Worm (Caenorhabditis elegans) whole organism, L4 larva: ENCODE data around the gene ZK1320.5.

ENCODE experiments used
- R02D3.7 ChIP-seq: fragments of 150-350 bp; sonication (generic microtip); optimal IDR thresholded peaks from 3 replicates; lab custom pipeline; 2014; ENCODE audit warnings: missing biosample characterization, missing genetic modification characterization
- Y105C5A.15 ChIP-seq: fragments of 200-800 bp; sonication (Bioruptor generic); IDR thresholded peaks from 2 replicates; pipeline ENCODE4 v1.3.6; 2022; ENCODE audit warnings: missing genetic modification characterization, missing compliant biosample characterization
- Y48G9A.11 ChIP-seq: fragments of 200-800 bp; sonication (Bioruptor generic); IDR thresholded peaks from 2 replicates; pipeline ENCODE4 v1.3.6; 2022; ENCODE audit warnings: missing genetic modification reagents, missing genetic modification characterization, missing compliant biosample characterization
- aha-1 ChIP-seq: fragments of 150-350 bp; peaks from one replicate; lab custom pipeline; 2014; ENCODE audit warnings: missing biosample characterization, missing genetic modification characterization
- aly-2 ChIP-seq: sonication (generic microtip); optimal IDR thresholded peaks from 2 replicates; lab custom pipeline; 2018; ENCODE audit warnings: missing biosample characterization, missing genetic modification characterization
- ama-1 ChIP-seq: fragments of 150-350 bp; optimal IDR thresholded peaks from 2 replicates; lab custom pipeline; 2014; ENCODE audit warnings: inconsistent platforms, mixed read lengths
- arid-1 ChIP-seq: fragments of 200-800 bp; sonication (Bioruptor generic); conservative IDR thresholded peaks from 2 replicates; pipeline ENCODE4 v1.3.6; 2022; ENCODE audit warnings: missing genetic modification reagents, missing genetic modification characterization, missing compliant biosample characterization
- attf-4 ChIP-seq: sonication (generic microtip); optimal IDR thresholded peaks from 3 replicates; lab custom pipeline; 2017; ENCODE audit warnings: missing biosample characterization, missing genetic modification characterization
- ceh-20 ChIP-seq: fragments of 200-800 bp; sonication (Bioruptor generic); IDR thresholded peaks from 2 replicates; pipeline ENCODE4 v1.3.6; 2022; ENCODE audit warnings: missing genetic modification reagents, missing genetic modification characterization, missing compliant biosample characterization
- ceh-32 ChIP-seq: sonication (generic microtip); optimal IDR thresholded peaks from 2 replicates; lab custom pipeline; 2016; ENCODE audit warnings: mild to moderate bottlenecking, missing genetic modification characterization, missing compliant biosample characterization; ENCODE audit not compliant: poor library complexity
- ceh-44 ChIP-seq: fragments of 200-800 bp; sonication (Bioruptor generic); IDR thresholded peaks from 2 replicates; pipeline ENCODE4 v1.3.6; 2022; ENCODE audit warnings: missing genetic modification reagents, missing genetic modification characterization, missing compliant biosample characterization
- ceh-62 ChIP-seq: sonication (generic microtip); optimal IDR thresholded peaks from 2 replicates; lab custom pipeline; 2017; ENCODE audit warnings: missing biosample characterization, missing genetic modification characterization
- daf-16 ChIP-seq, 3 experiments: sonication (generic microtip); optimal IDR thresholded peaks; 2 replicates each; lab custom pipeline; 2016 to 2017; ENCODE audit warnings: missing genetic modification characterization in 3 of 3, missing genetic modification reagents in 3 of 3, mild to moderate bottlenecking in 2 of 3, missing compliant biosample characterization in 2 of 3, missing biosample characterization in 1 of 3, moderate library complexity in 1 of 3
- daf-19 ChIP-seq: fragments of 200-800 bp; sonication (Bioruptor generic); conservative IDR thresholded peaks from 2 replicates; pipeline ENCODE4 v1.3.6; 2022; ENCODE audit warnings: missing genetic modification characterization, missing compliant biosample characterization
- dmd-6 ChIP-seq: fragments of 200-800 bp; sonication (Bioruptor generic); IDR thresholded peaks from 2 replicates; pipeline ENCODE4 v1.3.6; 2022; ENCODE audit warnings: missing genetic modification reagents, missing genetic modification characterization, missing compliant biosample characterization
- dpl-1 ChIP-seq: fragments of 150-350 bp; optimal IDR thresholded peaks from 2 replicates; lab custom pipeline; 2014; ENCODE audit warnings: missing biosample characterization, missing genetic modification reagents, missing genetic modification characterization
- egl-43 ChIP-seq: fragments of 200-800 bp; sonication (Bioruptor generic); IDR thresholded peaks from 2 replicates; pipeline ENCODE4 v1.3.6; 2022; ENCODE audit warnings: missing genetic modification reagents, missing genetic modification characterization, missing compliant biosample characterization
- fkh-10 ChIP-seq: fragments of 150-350 bp; optimal IDR thresholded peaks from 2 replicates; lab custom pipeline; 2014; ENCODE audit warnings: missing biosample characterization, missing genetic modification reagents, missing genetic modification characterization
- hlh-30 ChIP-seq: sonication (generic microtip); optimal IDR thresholded peaks from 2 replicates; lab custom pipeline; 2017; ENCODE audit warnings: antibody characterized with exemption, mild to moderate bottlenecking, missing genetic modification characterization, missing compliant biosample characterization; ENCODE audit not compliant: insufficient read depth
- hmg-1.1 ChIP-seq: fragments of 200-800 bp; sonication (Bioruptor generic); IDR thresholded peaks from 2 replicates; pipeline ENCODE4 v1.3.6; 2022; ENCODE audit warnings: missing genetic modification reagents, missing genetic modification characterization, missing compliant biosample characterization
- lim-7 ChIP-seq: fragments of 200-800 bp; sonication (Bioruptor generic); IDR thresholded peaks from 2 replicates; pipeline ENCODE4 v1.3.6; 2022; ENCODE audit warnings: missing genetic modification characterization, missing compliant biosample characterization
- lin-38 ChIP-seq: fragments of 200-800 bp; sonication (Bioruptor generic); IDR thresholded peaks from 2 replicates; pipeline ENCODE4 v1.3.6; 2022; ENCODE audit warnings: missing genetic modification reagents, missing genetic modification characterization, missing compliant biosample characterization
- lsy-2 ChIP-seq, 2 experiments: fragments of 150-350 bp in 1 of 2; sonication (generic microtip) in 1 of 2; optimal IDR thresholded peaks; 2 replicates each; lab custom pipeline; 2014 to 2017; ENCODE audit warnings: missing biosample characterization in 2 of 2, missing genetic modification characterization in 2 of 2
- madf-5 ChIP-seq, 2 experiments: fragments of 200-800 bp; sonication (Bioruptor generic); IDR thresholded peaks; 2 replicates each; pipeline ENCODE4 v1.3.6; 2022; ENCODE audit warnings: missing compliant biosample characterization in 2 of 2, missing genetic modification characterization in 2 of 2
- madf-9 ChIP-seq: fragments of 200-800 bp; sonication (Bioruptor generic); conservative IDR thresholded peaks from 2 replicates; pipeline ENCODE4 v1.3.6; 2022; ENCODE audit warnings: missing genetic modification reagents, missing genetic modification characterization, missing compliant biosample characterization
- mdl-1 ChIP-seq, 2 experiments: fragments of 150-350 bp in 1 of 2; sonication (generic microtip) in 1 of 2; optimal IDR thresholded peaks; 2 replicates each; lab custom pipeline; 2014 to 2017; ENCODE audit warnings: missing biosample characterization in 2 of 2, missing genetic modification characterization in 2 of 2
- mep-1 ChIP-seq: fragments of 150-350 bp; sonication (generic microtip); optimal IDR thresholded peaks from 3 replicates; lab custom pipeline; 2014; ENCODE audit warnings: missing biosample characterization, missing genetic modification characterization
- mes-2 ChIP-seq: sonication (generic microtip); optimal IDR thresholded peaks from 2 replicates; lab custom pipeline; 2016; ENCODE audit warnings: missing genotype, mild to moderate bottlenecking, missing genetic modification characterization, missing compliant biosample characterization; ENCODE audit not compliant: poor library complexity, severe bottlenecking
- nhr-102 ChIP-seq: sonication (generic microtip); optimal IDR thresholded peaks from 2 replicates; lab custom pipeline; 2016; ENCODE audit warnings: mild to moderate bottlenecking, missing genetic modification characterization, moderate library complexity, missing compliant biosample characterization
- nhr-11 ChIP-seq: fragments of 150-350 bp; optimal IDR thresholded peaks from 2 replicates; lab custom pipeline; 2014; ENCODE audit warnings: missing biosample characterization, missing genetic modification characterization
- nhr-237 ChIP-seq: sonication (generic microtip); optimal IDR thresholded peaks from 2 replicates; lab custom pipeline; 2017; ENCODE audit warnings: missing biosample characterization, missing genetic modification characterization
- nhr-28 ChIP-seq: fragments of 150-350 bp; optimal IDR thresholded peaks from 2 replicates; lab custom pipeline; 2014; ENCODE audit warnings: missing biosample characterization, missing genetic modification characterization
- pha-4 ChIP-seq, 2 experiments: fragments of 150-350 bp in 1 of 2; fragments of 200-800 bp in 1 of 2; sonication (Bioruptor generic) in 1 of 2; IDR thresholded peaks in 1 of 2; optimal IDR thresholded peaks in 1 of 2; 2 replicates each; pipeline versions ENCODE4 v1.3.6 to Lab custom; 2014 to 2022; ENCODE audit warnings: missing genetic modification characterization in 2 of 2, missing genetic modification reagents in 2 of 2, missing biosample characterization in 1 of 2, missing compliant biosample characterization in 1 of 2
- rbr-2 ChIP-seq: sonication (generic microtip); optimal IDR thresholded peaks from 2 replicates; lab custom pipeline; 2016; ENCODE audit warnings: missing genotype, missing genetic modification characterization, missing compliant biosample characterization
- saeg-2 ChIP-seq: fragments of 200-800 bp; sonication (Bioruptor generic); IDR thresholded peaks from 2 replicates; pipeline ENCODE4 v1.3.6; 2022; ENCODE audit warnings: missing genetic modification reagents, missing genetic modification characterization, missing compliant biosample characterization
- snpc-4 ChIP-seq: fragments of 150-350 bp; optimal IDR thresholded peaks from 2 replicates; lab custom pipeline; 2014; ENCODE audit warnings: missing biosample characterization, missing genetic modification characterization
- unc-130 ChIP-seq: sonication (generic microtip); optimal IDR thresholded peaks from 2 replicates; lab custom pipeline; 2016; ENCODE audit warnings: missing genetic modification reagents, missing genetic modification characterization, missing compliant biosample characterization
- vab-7 ChIP-seq: fragments of 200-800 bp; sonication (Bioruptor generic); IDR thresholded peaks from 2 replicates; pipeline ENCODE4 v1.3.6; 2022; ENCODE audit warnings: missing genetic modification reagents, missing genetic modification characterization, missing compliant biosample characterization
- zfp-3 ChIP-seq: fragments of 200-800 bp; sonication (Bioruptor generic); conservative IDR thresholded peaks from 2 replicates; pipeline ENCODE4 v1.3.6; 2022; ENCODE audit warnings: missing genetic modification reagents, missing genetic modification characterization, missing compliant biosample characterization
- zip-11 ChIP-seq: fragments of 200-800 bp; sonication (Bioruptor generic); IDR thresholded peaks from 2 replicates; pipeline ENCODE4 v1.3.6; 2022; ENCODE audit warnings: missing genetic modification characterization, missing compliant biosample characterization
- ztf-7 ChIP-seq: fragments of 150-350 bp; optimal IDR thresholded peaks from 2 replicates; lab custom pipeline; 2014; ENCODE audit warnings: missing biosample characterization, missing genetic modification characterization

The ZK1320.5 gene

DNA sequence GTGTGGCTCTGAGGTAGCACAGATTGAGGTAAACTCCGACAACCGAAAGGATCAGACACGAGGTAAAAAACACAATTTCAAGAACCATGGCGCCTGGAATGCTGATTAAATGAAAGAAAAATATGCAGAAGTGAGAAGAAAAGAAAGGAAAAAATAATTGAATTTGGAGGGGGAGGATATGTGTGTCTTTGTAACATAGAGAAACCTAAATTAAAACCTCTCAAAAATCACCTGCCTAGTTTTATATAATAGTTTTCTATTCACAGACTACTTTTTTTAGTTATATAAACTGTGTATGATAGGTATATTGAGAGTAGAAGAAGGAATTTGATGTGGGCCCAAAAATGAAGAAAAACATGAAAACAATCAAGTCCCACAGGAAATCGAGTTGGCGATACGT lies at the start of gene ZK1320.5:
TSS of gene ZK1320.5 (minus strand) at position 101 of the 400 bp plus-strand sequence.
- no peak for TF ChIP-seq ztf-7 (tag; lab: Kevin White, UChicago)
- TF ChIP-seq daf-19 (GFP tag; lab: Robert Waterston, UW): no peak
- TF ChIP-seq R02D3.7 (tag; lab: Kevin White, UChicago): no peak
- TF ChIP-seq nhr-28 (tag; lab: Kevin White, UChicago): no peak

DNA sequence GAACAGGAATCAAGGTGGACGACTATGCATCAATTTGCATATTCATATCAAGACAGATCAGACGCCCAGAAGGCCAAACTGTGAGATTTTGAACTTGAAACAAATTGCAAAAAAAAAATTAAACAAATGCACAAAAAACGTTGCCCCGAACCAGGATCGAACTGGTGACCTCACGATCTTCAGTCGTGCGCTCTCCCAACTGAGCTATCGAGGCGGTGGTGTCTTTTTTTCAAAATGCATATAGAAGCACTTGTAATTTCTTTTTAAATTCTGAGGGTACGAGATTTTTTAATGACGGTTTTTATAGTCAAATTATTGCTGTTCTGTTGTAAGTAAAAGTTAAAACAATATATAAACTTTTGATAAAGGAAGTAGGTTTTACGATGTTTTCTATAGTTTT lies 47.6 kb upstream of the ZK1320.5 start:
- peak; percentile 36 for TF ChIP-seq hlh-30
- TF ChIP-seq ceh-44 (GFP tag; lab: Robert Waterston, UW): 0 out of 2 replicates have a peak, but pooled peaks have one; percentile 13
- no peak for TF ChIP-seq nhr-102 (tag; lab: Kevin White, UChicago)
- no peak for TF ChIP-seq zfp-3 (GFP tag; lab: Robert Waterston, UW)
- peak; percentile 32 for TF ChIP-seq mep-1
- TF ChIP-seq zip-11 (GFP tag; lab: Robert Waterston, UW): no peak
- TF ChIP-seq madf-9 (GFP tag; lab: Robert Waterston, UW): no peak
- TF ChIP-seq vab-7 (GFP tag; lab: Robert Waterston, UW): peak; percentile 75
- no peak for TF ChIP-seq aly-2 (tag; lab: Kevin White, UChicago)
- no peak for TF ChIP-seq attf-4
- TF ChIP-seq unc-130 (GFP tag; lab: Kevin White, UChicago): peak; percentile 0
- TF ChIP-seq aha-1 (tag; lab: Kevin White, UChicago): no peak
- TF ChIP-seq mes-2: peak; percentile 59
- no peak for TF ChIP-seq egl-43 (GFP tag; lab: Robert Waterston, UW)
- TF ChIP-seq dpl-1: peak; percentile 10
- no peak for TF ChIP-seq rbr-2 (tag; lab: Kevin White, UChicago)
- no peak for TF ChIP-seq madf-5 (GFP tag; IDR thresholded peaks at IDR 0.05; lab: Robert Waterston, UW)
- peak; percentile 58; the same call in 1 of the 2 replicates for TF ChIP-seq pha-4 (GFP tag; IDR thresholded peaks at IDR 0.05; lab: Robert Waterston, UW)
- no peak for TF ChIP-seq pha-4 (tag; optimal IDR thresholded peaks at IDR 0.05; lab: Kevin White, UChicago)
- TF ChIP-seq hmg-1.1: no peak
- no peak for TF ChIP-seq mdl-1 (tag; optimal IDR thresholded peaks at IDR 0.05; lab: Kevin White, UChicago)
- peak in 1 of 2 experiments; percentile 42 for TF ChIP-seq lsy-2 (tag; optimal IDR thresholded peaks at IDR 0.05; lab: Kevin White, UChicago)
- TF ChIP-seq dmd-6 (GFP tag; lab: Robert Waterston, UW): peak; percentile 27; the same call in 1 of the 2 replicates
- peak; percentile 39; the same call in 1 of the 2 replicates for TF ChIP-seq Y48G9A.11 (GFP tag; lab: Robert Waterston, UW)
- no peak for TF ChIP-seq saeg-2
- TF ChIP-seq daf-16 (GFP tag; optimal IDR thresholded peaks at IDR 0.05; lab: Kevin White, UChicago): peak in 1 of 2 experiments; percentile 29
- no peak for TF ChIP-seq daf-16 (tag; optimal IDR thresholded peaks at IDR 0.05; lab: Kevin White, UChicago)
- TF ChIP-seq lin-38 (GFP tag; lab: Robert Waterston, UW): peak; percentile 59
- no peak for TF ChIP-seq Y105C5A.15 (GFP tag; lab: Robert Waterston, UW)
- no peak for TF ChIP-seq ceh-62 (tag; lab: Kevin White, UChicago)
- TF ChIP-seq snpc-4: no peak
- no peak for TF ChIP-seq nhr-237 (tag; lab: Kevin White, UChicago)
- TF ChIP-seq ama-1 (lab: Kevin White, UChicago): no peak
- peak; percentile 67 for TF ChIP-seq lim-7 (GFP tag; lab: Robert Waterston, UW)
- no peak for TF ChIP-seq ceh-32 (tag; lab: Kevin White, UChicago)

DNA sequence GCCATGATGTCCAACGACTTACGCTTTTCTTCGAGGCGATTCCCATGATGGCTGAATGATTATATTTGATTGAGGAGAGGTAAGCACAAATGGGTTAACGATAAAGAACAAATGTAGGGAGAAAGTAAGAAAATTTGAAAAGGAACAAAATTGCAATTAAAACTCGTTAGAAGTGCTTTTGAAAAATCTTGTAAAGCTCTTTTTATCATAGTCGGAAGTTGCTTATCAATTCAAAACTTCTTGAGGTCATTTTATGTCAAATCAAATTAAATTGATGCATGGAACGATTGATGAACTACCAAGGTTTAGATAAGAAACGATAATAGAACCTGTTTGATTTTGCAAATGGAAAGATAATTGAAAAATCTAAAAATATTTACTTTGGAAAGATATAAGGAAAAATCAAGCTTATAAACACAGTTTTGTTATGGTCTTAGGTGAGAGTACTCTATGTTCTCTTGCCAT lies 43.4 kb upstream of the ZK1320.5 start, which contains the start of gene glt-5:
TSS of gene glt-5 (minus strand) at position 51 of the 465 bp plus-strand sequence.
- TF ChIP-seq arid-1 (GFP tag; lab: Robert Waterston, UW): no peak
- TF ChIP-seq dpl-1: no peak
- TF ChIP-seq fkh-10 (GFP tag; lab: Kevin White, UChicago): no peak
- no peak for TF ChIP-seq ceh-20 (GFP tag; lab: Robert Waterston, UW)
- TF ChIP-seq ceh-44 (GFP tag; lab: Robert Waterston, UW): no peak
- TF ChIP-seq nhr-11: no peak
- no peak for TF ChIP-seq madf-5 (GFP tag; IDR thresholded peaks at IDR 0.05; lab: Robert Waterston, UW)
- TF ChIP-seq lim-7 (GFP tag; lab: Robert Waterston, UW): no peak
- no peak for TF ChIP-seq egl-43 (GFP tag; lab: Robert Waterston, UW)
